Worm (Caenorhabditis elegans) whole organism, late embryonic: ENCODE measurements around the gene irld-24.
"Not testable (repeated sequence)": the region's sequence is repeated elsewhere in the genome, so short reads cannot be mapped to it uniquely, and the experiment has no call there.

Experiments used
- C08G9.2 ChIP-seq: sonication (generic microtip); optimal IDR thresholded peaks from 2 replicates; lab custom pipeline; 2016; ENCODE audit warnings: mild to moderate bottlenecking, missing genetic modification characterization, moderate library complexity, missing compliant biosample characterization
- T23F11.4 ChIP-seq: fragments of 200-800 bp; sonication (Bioruptor generic); optimal IDR thresholded peaks from 2 replicates; lab custom pipeline; 2018; ENCODE audit warnings: mild to moderate bottlenecking, missing genetic modification characterization, missing compliant biosample characterization
- ahr-1 ChIP-seq: sonication (generic microtip); optimal IDR thresholded peaks from 2 replicates; lab custom pipeline; 2016; ENCODE audit warnings: missing genetic modification characterization, missing compliant biosample characterization
- ceh-14 ChIP-seq: sonication (generic microtip); optimal IDR thresholded peaks from 2 replicates; lab custom pipeline; 2016; ENCODE audit warnings: missing genotype, missing genetic modification characterization, missing compliant biosample characterization
- ceh-19 ChIP-seq: fragments of 200-800 bp; sonication (Bioruptor generic); optimal IDR thresholded peaks from 2 replicates; lab custom pipeline; 2018; ENCODE audit warnings: mild to moderate bottlenecking, missing genetic modification characterization, missing compliant biosample characterization
- ceh-2 ChIP-seq: sonication (generic microtip); optimal IDR thresholded peaks from 2 replicates; lab custom pipeline; 2016; ENCODE audit warnings: missing genotype, missing genetic modification characterization, missing compliant biosample characterization
- ceh-22 ChIP-seq: sonication (generic microtip); optimal IDR thresholded peaks from 2 replicates; lab custom pipeline; 2017; ENCODE audit warnings: missing biosample characterization, missing genetic modification characterization
- ceh-24 ChIP-seq: sonication (generic microtip); optimal IDR thresholded peaks from 2 replicates; lab custom pipeline; 2016; ENCODE audit warnings: mild to moderate bottlenecking, missing genetic modification characterization, missing compliant biosample characterization
- ceh-30 ChIP-seq: fragments of 150-350 bp; optimal IDR thresholded peaks from 2 replicates; lab custom pipeline; 2014; ENCODE audit warnings: missing biosample characterization, missing genetic modification characterization
- ceh-34 ChIP-seq: sonication (generic microtip); optimal IDR thresholded peaks from 2 replicates; lab custom pipeline; 2016; ENCODE audit warnings: mild to moderate bottlenecking, missing genetic modification characterization, missing compliant biosample characterization
- ceh-45 ChIP-seq: fragments of 200-800 bp; sonication (Bioruptor generic); IDR thresholded peaks from 2 replicates; pipeline ENCODE4 v1.3.6; 2022; ENCODE audit warnings: missing genetic modification reagents, missing genetic modification characterization, missing compliant biosample characterization
- che-1 ChIP-seq: sonication (generic microtip); optimal IDR thresholded peaks from 2 replicates; lab custom pipeline; 2016; ENCODE audit warnings: mild to moderate bottlenecking, missing genetic modification characterization, missing compliant biosample characterization
- dmd-4 ChIP-seq: sonication (generic microtip); optimal IDR thresholded peaks from 2 replicates; lab custom pipeline; 2016; ENCODE audit warnings: borderline replicate concordance, missing genetic modification characterization, missing compliant biosample characterization
- dve-1 ChIP-seq: sonication (generic microtip); optimal IDR thresholded peaks from 2 replicates; lab custom pipeline; 2017; ENCODE audit warnings: antibody characterized with exemption, mild to moderate bottlenecking, missing genetic modification characterization, missing compliant biosample characterization
- elt-4 ChIP-seq: sonication (generic microtip); optimal IDR thresholded peaks from 2 replicates; lab custom pipeline; 2016; ENCODE audit warnings: missing genetic modification characterization, missing compliant biosample characterization
- ets-4 ChIP-seq: sonication (generic microtip); optimal IDR thresholded peaks from 2 replicates; lab custom pipeline; 2016; ENCODE audit warnings: missing genetic modification characterization, missing compliant biosample characterization
- fax-1 ChIP-seq: sonication (generic microtip); optimal IDR thresholded peaks from 2 replicates; lab custom pipeline; 2016; ENCODE audit warnings: missing genotype, missing genetic modification characterization, missing compliant biosample characterization
- fkh-10 ChIP-seq: fragments of 150-350 bp; optimal IDR thresholded peaks from 2 replicates; lab custom pipeline; 2014; ENCODE audit warnings: missing biosample characterization, missing genetic modification reagents, missing genetic modification characterization
- hlh-13 ChIP-seq: fragments of 200-800 bp; sonication (Bioruptor generic); optimal IDR thresholded peaks from 2 replicates; lab custom pipeline; 2018; ENCODE audit warnings: mild to moderate bottlenecking, missing genetic modification characterization, missing compliant biosample characterization
- hlh-15 ChIP-seq: sonication (generic microtip); optimal IDR thresholded peaks from 2 replicates; lab custom pipeline; 2016; ENCODE audit warnings: missing genetic modification characterization, missing compliant biosample characterization
- hlh-30 ChIP-seq: sonication (generic microtip); optimal IDR thresholded peaks from 2 replicates; lab custom pipeline; 2017; ENCODE audit warnings: antibody characterized with exemption, missing genetic modification characterization, missing compliant biosample characterization; ENCODE audit not compliant: insufficient read depth
- hlh-6 ChIP-seq: sonication (generic microtip); optimal IDR thresholded peaks from 2 replicates; lab custom pipeline; 2016; ENCODE audit warnings: missing genotype, missing genetic modification characterization, missing compliant biosample characterization
- lim-6 ChIP-seq: sonication (generic microtip); optimal IDR thresholded peaks from 2 replicates; lab custom pipeline; 2016; ENCODE audit warnings: missing genetic modification characterization, missing compliant biosample characterization
- madf-2 ChIP-seq: sonication (generic microtip); optimal IDR thresholded peaks from 2 replicates; lab custom pipeline; 2017; ENCODE audit warnings: missing genetic modification characterization, missing compliant biosample characterization
- mec-3 ChIP-seq: sonication (generic microtip); optimal IDR thresholded peaks from 2 replicates; lab custom pipeline; 2016; ENCODE audit warnings: borderline replicate concordance, missing genetic modification characterization, missing compliant biosample characterization
- nhr-11 ChIP-seq: fragments of 150-350 bp; optimal IDR thresholded peaks from 2 replicates; lab custom pipeline; 2014; ENCODE audit warnings: missing biosample characterization, missing genetic modification characterization
- nhr-232 ChIP-seq: sonication (generic microtip); optimal IDR thresholded peaks from 2 replicates; lab custom pipeline; 2016; ENCODE audit warnings: missing genetic modification characterization, missing compliant biosample characterization
- npax-4 ChIP-seq: sonication (generic microtip); optimal IDR thresholded peaks from 2 replicates; lab custom pipeline; 2016; ENCODE audit warnings: missing genetic modification characterization, missing compliant biosample characterization
- odd-2 ChIP-seq: sonication (generic microtip); optimal IDR thresholded peaks from 2 replicates; lab custom pipeline; 2017; ENCODE audit warnings: antibody characterized with exemption, mild to moderate bottlenecking, missing genetic modification characterization, missing compliant biosample characterization
- pha-2 ChIP-seq: sonication (generic microtip); optimal IDR thresholded peaks from 2 replicates; lab custom pipeline; 2017; ENCODE audit warnings: mild to moderate bottlenecking, missing genetic modification characterization, missing compliant biosample characterization
- pha-4 ChIP-seq: fragments of 150-350 bp; optimal IDR thresholded peaks from 2 replicates; lab custom pipeline; 2018; ENCODE audit warnings: missing biosample characterization, missing genetic modification reagents, missing genetic modification characterization
- pqm-1 ChIP-seq: sonication (generic microtip); optimal IDR thresholded peaks from 2 replicates; lab custom pipeline; 2016; ENCODE audit warnings: missing genetic modification characterization, missing compliant biosample characterization
- rnt-1 ChIP-seq: sonication (generic microtip); optimal IDR thresholded peaks from 2 replicates; lab custom pipeline; 2016; ENCODE audit warnings: missing genetic modification characterization, missing compliant biosample characterization
- sdc-2 ChIP-seq: sonication (generic microtip); optimal IDR thresholded peaks from 2 replicates; lab custom pipeline; 2016; ENCODE audit warnings: missing genotype, missing genetic modification characterization, missing compliant biosample characterization
- sox-2 ChIP-seq: fragments of 200-800 bp; sonication (Bioruptor generic); IDR thresholded peaks from 2 replicates; pipeline ENCODE4 v1.3.6; 2022; ENCODE audit warnings: missing genetic modification reagents, missing genetic modification characterization, missing compliant biosample characterization
- sox-4 ChIP-seq: sonication (generic microtip); optimal IDR thresholded peaks from 2 replicates; lab custom pipeline; 2017; ENCODE audit warnings: mild to moderate bottlenecking, missing genetic modification characterization, inconsistent platforms, missing compliant biosample characterization
- tbx-2 ChIP-seq: sonication (generic microtip); optimal IDR thresholded peaks from 2 replicates; lab custom pipeline; 2016; ENCODE audit warnings: missing genetic modification characterization, missing compliant biosample characterization
- tbx-7 ChIP-seq: sonication (generic microtip); optimal IDR thresholded peaks from 2 replicates; lab custom pipeline; 2016; ENCODE audit warnings: missing genotype, missing genetic modification characterization, missing compliant biosample characterization
- ttx-3 ChIP-seq: sonication (generic microtip); optimal IDR thresholded peaks from 2 replicates; lab custom pipeline; 2016; ENCODE audit warnings: missing genetic modification reagents, missing genetic modification characterization, missing compliant biosample characterization
- unc-3 ChIP-seq, 2 experiments: fragments of 200-800 bp in 1 of 2; sonication (Bioruptor generic) in 1 of 2; sonication (generic microtip) in 1 of 2; conservative IDR thresholded peaks in 1 of 2; optimal IDR thresholded peaks in 1 of 2; 2 replicates each; pipeline versions ENCODE4 v1.3.6 to Lab custom; 2016 to 2022; ENCODE audit warnings: missing compliant biosample characterization in 2 of 2, missing genetic modification characterization in 2 of 2, missing genetic modification reagents in 1 of 2
- unc-55 ChIP-seq: sonication (generic microtip); optimal IDR thresholded peaks from 2 replicates; lab custom pipeline; 2017; ENCODE audit warnings: missing biosample characterization, missing genetic modification reagents, missing genetic modification characterization
- unc-86 ChIP-seq: sonication (generic microtip); optimal IDR thresholded peaks from 2 replicates; lab custom pipeline; 2016; ENCODE audit warnings: missing genetic modification characterization, missing compliant biosample characterization

Gene irld-24

ce11 chrX:13977439-13978118, 8.8 kb upstream of the irld-24 start, which contains the start of gene F48F7.6 (continued):
- TF ChIP-seq ttx-3 (no peak), nhr-232 (tag; lab: Kevin White, UChicago) (no peak), ceh-30 (tag; lab: Kevin White, UChicago) (no peak), odd-2 (tag; lab: Kevin White, UChicago) (no peak), T23F11.4 (GFP tag; lab: Kevin White, UChicago) (no peak), hlh-30 (tag; lab: Kevin White, UChicago) (no peak), sox-2 (GFP tag; lab: Robert Waterston, UW) (no peak), pqm-1 (no peak), nhr-11 (no peak), unc-86 (tag; lab: Kevin White, UChicago) (no peak), ceh-24 (tag; lab: Kevin White, UChicago) (no peak), pha-2 (tag; lab: Kevin White, UChicago) (no peak), mec-3 (tag; lab: Kevin White, UChicago) (no peak), tbx-7 (tag; lab: Kevin White, UChicago) (no peak), madf-2 (tag; lab: Kevin White, UChicago) (no peak), C08G9.2 (tag; lab: Kevin White, UChicago) (no peak), lim-6 (no peak), pha-4 (tag; lab: Kevin White, UChicago) (no peak), dve-1 (tag; lab: Kevin White, UChicago) (no peak), unc-55 (GFP tag; lab: Kevin White, UChicago) (peak; percentile 36), hlh-6 (tag; lab: Kevin White, UChicago) (no peak), che-1 (tag; lab: Kevin White, UChicago) (no peak), elt-4 (tag; lab: Kevin White, UChicago) (no peak), ceh-2 (peak; percentile 33), ahr-1 (tag; lab: Kevin White, UChicago) (no peak), hlh-13 (GFP tag; lab: Kevin White, UChicago) (no peak), fax-1 (tag; lab: Kevin White, UChicago) (no peak), tbx-2 (tag; lab: Kevin White, UChicago) (peak; percentile 54), sdc-2 (peak; percentile 14), unc-3 (GFP tag; conservative IDR thresholded peaks at IDR 0.05; lab: Robert Waterston, UW) (no peak), unc-3 (tag; optimal IDR thresholded peaks at IDR 0.05; lab: Kevin White, UChicago) (no peak), ceh-22 (tag; lab: Kevin White, UChicago) (no peak), dmd-4 (tag; lab: Kevin White, UChicago) (no peak), rnt-1 (tag; lab: Kevin White, UChicago) (no peak), ets-4 (no peak), ceh-19 (no peak), ceh-45 (GFP tag; lab: Robert Waterston, UW) (no peak), hlh-15 (tag; lab: Kevin White, UChicago) (no peak), npax-4 (tag; lab: Kevin White, UChicago) (no peak), sox-4 (peak; percentile 20), ceh-14 (peak; percentile 20)

ce11 chrX:13980417-13980816, 6.0 kb upstream of the irld-24 start, which contains the start of gene arrd-24:
TSS of gene arrd-24 (minus strand) at chrX:13980517.
- not testable (repeated sequence) for TF ChIP-seq fkh-10 (GFP tag; lab: Kevin White, UChicago); tbx-7 (tag; lab: Kevin White, UChicago); ceh-34
